Worm (Caenorhabditis elegans) whole organism, L3 larva: Measurements from ENCODE around the gene F46B6.4.

Experiments used
- R02D3.7 ChIP-seq: fragments of 150-350 bp; optimal IDR thresholded peaks from 2 replicates; lab custom pipeline; 2014; ENCODE audit warnings: missing biosample characterization, missing genetic modification characterization
- aly-2 ChIP-seq: fragments of 150-350 bp; optimal IDR thresholded peaks from 2 replicates; lab custom pipeline; 2014; ENCODE audit warnings: missing biosample characterization, missing genetic modification characterization
- ama-1 ChIP-seq: fragments of 150-350 bp; optimal IDR thresholded peaks from 2 replicates; lab custom pipeline; 2018
- ceh-16 ChIP-seq: sonication (generic microtip); optimal IDR thresholded peaks from 2 replicates; lab custom pipeline; 2017; ENCODE audit warnings: missing biosample characterization, missing genetic modification characterization
- ceh-28 ChIP-seq: fragments of 150-350 bp; optimal IDR thresholded peaks from 2 replicates; lab custom pipeline; 2014; ENCODE audit warnings: missing biosample characterization, missing genetic modification reagents, missing genetic modification characterization
- ceh-82 ChIP-seq: fragments of 150-350 bp; optimal IDR thresholded peaks from 2 replicates; lab custom pipeline; 2014; ENCODE audit warnings: missing biosample characterization, missing genetic modification characterization
- ceh-9 ChIP-seq: sonication (generic microtip); optimal IDR thresholded peaks from 2 replicates; lab custom pipeline; 2018; ENCODE audit warnings: missing biosample characterization, missing genetic modification characterization
- daf-12 ChIP-seq: fragments of 150-350 bp; optimal IDR thresholded peaks from 2 replicates; lab custom pipeline; 2014; ENCODE audit warnings: missing biosample characterization, missing genetic modification reagents, missing genetic modification characterization
- egl-5 ChIP-seq: fragments of 150-350 bp; optimal IDR thresholded peaks from 2 replicates; lab custom pipeline; 2017; ENCODE audit warnings: missing biosample characterization, missing genetic modification reagents, missing genetic modification characterization, inconsistent platforms
- elt-2 ChIP-seq: sonication (generic microtip); optimal IDR thresholded peaks from 2 replicates; lab custom pipeline; 2016; ENCODE audit warnings: missing genetic modification reagents, mild to moderate bottlenecking, missing genetic modification characterization, missing compliant biosample characterization
- eor-1 ChIP-seq, 2 experiments: fragments of 150-350 bp; optimal IDR thresholded peaks; 2 replicates each; lab custom pipeline; 2014 to 2018; ENCODE audit warnings: missing biosample characterization in 2 of 2, missing genetic modification characterization in 2 of 2
- fkh-10 ChIP-seq: sonication (generic microtip); optimal IDR thresholded peaks from 2 replicates; lab custom pipeline; 2017; ENCODE audit warnings: missing biosample characterization, missing genetic modification reagents, missing genetic modification characterization
- fkh-2 ChIP-seq: fragments of 150-350 bp; optimal IDR thresholded peaks from 2 replicates; lab custom pipeline; 2014; ENCODE audit warnings: missing biosample characterization, missing genetic modification reagents, missing genetic modification characterization
- fos-1 ChIP-seq: fragments of 150-350 bp; optimal IDR thresholded peaks from 2 replicates; lab custom pipeline; 2014; ENCODE audit warnings: missing biosample characterization, missing genetic modification characterization
- hmg-11 ChIP-seq: sonication (generic microtip); optimal IDR thresholded peaks from 2 replicates; lab custom pipeline; 2016; ENCODE audit warnings: missing genetic modification characterization, missing compliant biosample characterization
- jun-1 ChIP-seq: fragments of 150-350 bp; optimal IDR thresholded peaks from 2 replicates; lab custom pipeline; 2014; ENCODE audit warnings: missing biosample characterization, missing genetic modification reagents, missing genetic modification characterization
- lin-15B ChIP-seq: fragments of 150-350 bp; optimal IDR thresholded peaks from 2 replicates; lab custom pipeline; 2014; ENCODE audit warnings: missing biosample characterization, missing genetic modification characterization
- lin-39 ChIP-seq: fragments of 150-350 bp; optimal IDR thresholded peaks from 2 replicates; lab custom pipeline; 2018; ENCODE audit warnings: missing biosample characterization, missing genetic modification reagents, missing genetic modification characterization
- lsy-12 ChIP-seq: sonication (generic microtip); optimal IDR thresholded peaks from 2 replicates; lab custom pipeline; 2016; ENCODE audit warnings: mild to moderate bottlenecking, missing genetic modification characterization, missing compliant biosample characterization
- mdl-1 ChIP-seq: fragments of 150-350 bp; optimal IDR thresholded peaks from 2 replicates; lab custom pipeline; 2014; ENCODE audit warnings: missing biosample characterization, missing genetic modification characterization
- nfya-1 ChIP-seq: sonication (generic microtip); optimal IDR thresholded peaks from 2 replicates; lab custom pipeline; 2017; ENCODE audit warnings: missing genetic modification characterization, mild to moderate bottlenecking, missing compliant biosample characterization, antibody characterized with exemption, moderate library complexity; ENCODE audit not compliant: insufficient read depth
- nhr-23 ChIP-seq: fragments of 150-350 bp; optimal IDR thresholded peaks from 2 replicates; lab custom pipeline; 2014; ENCODE audit warnings: missing biosample characterization, missing genetic modification reagents, missing genetic modification characterization
- nhr-237 ChIP-seq: fragments of 150-350 bp; optimal IDR thresholded peaks from 2 replicates; lab custom pipeline; 2014; ENCODE audit warnings: missing biosample characterization, missing genetic modification characterization
- nhr-28 ChIP-seq: fragments of 150-350 bp; optimal IDR thresholded peaks from 2 replicates; lab custom pipeline; 2014; ENCODE audit warnings: missing biosample characterization, missing genetic modification characterization
- nhr-43 ChIP-seq: sonication (generic microtip); optimal IDR thresholded peaks from 2 replicates; lab custom pipeline; 2016; ENCODE audit warnings: mild to moderate bottlenecking, missing genetic modification characterization, missing compliant biosample characterization; ENCODE audit not compliant: poor library complexity, severe bottlenecking
- nhr-67 ChIP-seq: fragments of 150-350 bp; optimal IDR thresholded peaks from 2 replicates; lab custom pipeline; 2014; ENCODE audit warnings: missing biosample characterization, missing genetic modification characterization
- nhr-76 ChIP-seq: fragments of 150-350 bp; sonication (generic microtip); optimal IDR thresholded peaks from 5 replicates; lab custom pipeline; 2014; ENCODE audit warnings: missing biosample characterization, missing genetic modification characterization
- nhr-77 ChIP-seq: fragments of 150-350 bp; optimal IDR thresholded peaks from 2 replicates; lab custom pipeline; 2014; ENCODE audit warnings: missing biosample characterization, missing genetic modification characterization
- pha-4 ChIP-seq: fragments of 150-350 bp; optimal IDR thresholded peaks from 2 replicates; lab custom pipeline; 2014; ENCODE audit warnings: missing biosample characterization, missing genetic modification reagents, missing genetic modification characterization
- pqm-1 ChIP-seq: fragments of 150-350 bp; optimal IDR thresholded peaks from 2 replicates; lab custom pipeline; 2017; ENCODE audit warnings: missing biosample characterization, missing genetic modification characterization, inconsistent platforms
- sea-2 ChIP-seq: fragments of 150-350 bp; sonication (generic microtip); optimal IDR thresholded peaks from 4 replicates; lab custom pipeline; 2014; ENCODE audit warnings: missing biosample characterization, missing genetic modification reagents, missing genetic modification characterization
- unc-39 ChIP-seq: sonication (generic microtip); optimal IDR thresholded peaks from 4 replicates; lab custom pipeline; 2017; ENCODE audit warnings: missing biosample characterization, missing genetic modification characterization
- unc-62 ChIP-seq: fragments of 150-350 bp; sonication (generic microtip); optimal IDR thresholded peaks from 4 replicates; lab custom pipeline; 2014; ENCODE audit warnings: missing biosample characterization, missing genetic modification reagents, missing genetic modification characterization
- zag-1 ChIP-seq: fragments of 150-350 bp; optimal IDR thresholded peaks from 2 replicates; lab custom pipeline; 2014; ENCODE audit warnings: missing biosample characterization, missing genetic modification characterization
- ztf-11 ChIP-seq: fragments of 150-350 bp; optimal IDR thresholded peaks from 2 replicates; lab custom pipeline; 2014; ENCODE audit warnings: missing biosample characterization, missing genetic modification characterization
- ztf-4 ChIP-seq: fragments of 150-350 bp; optimal IDR thresholded peaks from 2 replicates; lab custom pipeline; 2014; ENCODE audit warnings: missing biosample characterization, missing genetic modification characterization

F46B6.4 gene

ce11 chrV:9786721-9787131 lies 7.4 kb upstream of the F46B6.4 start, which contains the start of gene F46B6.6:
Gene F46B6.6 (minus strand): TSS chrV:9786868.
- TF ChIP-seq nhr-43 (tag; lab: Kevin White, UChicago) = peak; percentile 49
- peak; percentile 21 for TF ChIP-seq elt-2
- TF ChIP-seq ama-1 = peak; percentile 80
- TF ChIP-seq nhr-237 (tag; lab: Kevin White, UChicago) = no peak
- TF ChIP-seq nhr-76 = no peak
- TF ChIP-seq, all 47 proteins: peak for 3

ce11 chrV:9784215-9784614 lies 4.9 kb upstream of the F46B6.4 start:
- TF ChIP-seq hmg-11 (tag; lab: Kevin White, UChicago) = no peak
- no peak for TF ChIP-seq ceh-9 (tag; lab: Kevin White, UChicago)
- no peak for TF ChIP-seq lsy-12 (tag; lab: Kevin White, UChicago)
- TF ChIP-seq pha-4 (tag; lab: Kevin White, UChicago) = no peak
- no peak for TF ChIP-seq ztf-11
- TF ChIP-seq R02D3.7 = no peak
- TF ChIP-seq nhr-237 (tag; lab: Kevin White, UChicago) = no peak
- TF ChIP-seq nhr-23 (tag; lab: Kevin White, UChicago) = no peak
- no peak for TF ChIP-seq fkh-2
- no peak for TF ChIP-seq egl-5 (tag; lab: Kevin White, UChicago)
- no peak for TF ChIP-seq ceh-82
- TF ChIP-seq nfya-1 (tag; lab: Kevin White, UChicago) = no peak
- no peak for TF ChIP-seq unc-62 (GFP tag; lab: Kevin White, UChicago)
- TF ChIP-seq fos-1 (tag; lab: Kevin White, UChicago) = no peak
- TF ChIP-seq zag-1 (tag; lab: Kevin White, UChicago) = no peak
- TF ChIP-seq nhr-67 (tag; lab: Kevin White, UChicago) = no peak
- no peak for TF ChIP-seq lin-39 (tag; lab: Kevin White, UChicago)

DNA sequence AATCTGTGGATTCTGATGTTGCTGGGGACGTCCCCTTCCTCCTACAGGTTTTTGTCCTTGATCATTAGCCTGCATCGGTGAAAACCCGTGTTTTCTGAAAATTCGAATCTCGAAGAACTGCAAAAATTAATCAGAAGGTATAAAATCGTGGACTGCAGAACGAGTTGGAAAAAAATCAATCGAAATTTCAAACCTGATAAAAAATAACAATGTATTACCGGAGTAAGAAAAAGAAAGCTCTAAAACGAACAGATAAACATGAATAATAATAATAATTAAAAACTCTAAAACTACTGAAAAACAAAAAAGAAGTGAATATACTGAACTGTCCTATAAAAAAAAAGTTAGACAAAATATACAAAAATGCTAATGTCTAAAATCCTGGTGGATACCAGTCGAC lies 3.7 kb upstream of the F46B6.4 start, which contains the start of gene F46B6.5:
Gene F46B6.5 (minus strand): TSS at position 101 of the 400 bp plus-strand sequence.
- TF ChIP-seq ceh-28 (tag; lab: Kevin White, UChicago) (no peak), ceh-82 (no peak), fos-1 (tag; lab: Kevin White, UChicago) (no peak), nhr-76 (no peak), ztf-4 (tag; lab: Kevin White, UChicago) (no peak), zag-1 (tag; lab: Kevin White, UChicago) (no peak), lsy-12 (tag; lab: Kevin White, UChicago) (no peak), nhr-43 (tag; lab: Kevin White, UChicago) (no peak), daf-12 (tag; lab: Kevin White, UChicago) (no peak), nhr-77 (tag; lab: Kevin White, UChicago) (no peak), unc-39 (tag; lab: Kevin White, UChicago) (no peak), eor-1 (tag; optimal IDR thresholded peaks at IDR 0.05; lab: Kevin White, UChicago) (no peak), ceh-16 (tag; lab: Kevin White, UChicago) (no peak), lin-39 (tag; lab: Kevin White, UChicago) (no peak), elt-2 (no peak), aly-2 (no peak), fkh-10 (GFP tag; lab: Kevin White, UChicago) (no peak)

DNA sequence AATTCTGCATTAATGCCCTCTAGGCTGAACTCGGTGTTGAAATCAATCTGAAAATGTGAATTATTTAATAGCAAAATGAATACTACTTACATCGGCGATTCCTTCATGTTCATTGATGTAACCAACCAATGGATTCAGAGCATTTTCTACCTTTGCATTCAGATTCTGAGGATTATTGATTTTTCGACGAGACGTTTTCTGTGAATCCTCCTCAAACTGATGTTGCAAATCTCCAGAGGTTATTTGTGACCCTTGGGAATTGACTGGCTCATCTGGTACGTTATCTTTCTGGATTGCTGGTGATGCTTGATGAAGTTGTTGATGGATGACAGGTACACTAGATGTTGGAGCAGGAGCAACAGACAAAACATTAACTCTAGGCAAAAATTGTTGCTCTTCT lies 2.7 kb upstream of the F46B6.4 start:
- TF ChIP-seq egl-5 (tag; lab: Kevin White, UChicago) (no peak), nhr-43 (tag; lab: Kevin White, UChicago) (no peak), aly-2 (no peak), unc-62 (GFP tag; lab: Kevin White, UChicago) (no peak), lin-15B (no peak), nhr-77 (tag; lab: Kevin White, UChicago) (no peak), nhr-28 (tag; lab: Kevin White, UChicago) (no peak), unc-39 (tag; lab: Kevin White, UChicago) (no peak), ceh-9 (tag; lab: Kevin White, UChicago) (no peak), ztf-11 (no peak), pha-4 (tag; lab: Kevin White, UChicago) (no peak), ceh-28 (tag; lab: Kevin White, UChicago) (no peak), fkh-2 (no peak), elt-2 (no peak), jun-1 (tag; lab: Kevin White, UChicago) (no peak), fos-1 (tag; lab: Kevin White, UChicago) (no peak), mdl-1 (no peak), pqm-1 (tag; lab: Kevin White, UChicago) (no peak), sea-2 (no peak)
